Fruit fly (Drosophila melanogaster) whole organism, embryonic: Measurements from ENCODE around the gene MRP.

Experiments
- Awh ChIP-seq: fragments of 200-800 bp; sonication (Bioruptor generic); IDR thresholded peaks from 2 replicates; pipeline ENCODE4, ENCODE4 v1.3.6; 2022; ENCODE audit warnings: missing biosample characterization, missing genetic modification characterization
- CG10959 ChIP-seq: fragments of 200-800 bp; sonication (Bioruptor generic); IDR thresholded peaks from 2 replicates; pipeline ENCODE4 v1.3.6; 2022; ENCODE audit warnings: missing biosample characterization, missing genetic modification characterization
- CG11398 ChIP-seq: fragments of 200-800 bp; sonication (Bioruptor generic); optimal IDR thresholded peaks from 2 replicates; lab custom pipeline; 2016; ENCODE audit warnings: missing biosample characterization, missing genetic modification characterization
- CG11504 ChIP-seq: fragments of 200-800 bp; sonication (Bioruptor generic); optimal IDR thresholded peaks from 3 replicates; lab custom pipeline; 2019; ENCODE audit warnings: missing biosample characterization, mild to moderate bottlenecking, missing genetic modification characterization, moderate library complexity
- CG12769 ChIP-seq: fragments of 200-800 bp; sonication (Bioruptor generic); optimal IDR thresholded peaks from 2 replicates; lab custom pipeline; 2019; ENCODE audit warnings: missing biosample characterization, mild to moderate bottlenecking, missing genetic modification characterization, moderate library complexity
- CG13894 ChIP-seq: fragments of 200-800 bp; sonication (Bioruptor generic); optimal IDR thresholded peaks from 3 replicates; lab custom pipeline; 2018; ENCODE audit warnings: missing biosample characterization, mild to moderate bottlenecking, missing genetic modification characterization, moderate library complexity
- CG15011 ChIP-seq: fragments of 200-800 bp; sonication (Bioruptor generic); optimal IDR thresholded peaks from 3 replicates; lab custom pipeline; 2018; ENCODE audit warnings: missing biosample characterization, mild to moderate bottlenecking, missing genetic modification characterization
- CG15269 ChIP-seq: fragments of 200-800 bp; sonication (Bioruptor generic); optimal IDR thresholded peaks from 2 replicates; lab custom pipeline; 2018; ENCODE audit warnings: missing biosample characterization, mild to moderate bottlenecking, missing genetic modification characterization, moderate library complexity
- CG1529 ChIP-seq: fragments of 200-800 bp; sonication (Bioruptor generic); optimal IDR thresholded peaks from 3 replicates; lab custom pipeline; 2018; ENCODE audit warnings: missing biosample characterization, missing genetic modification characterization
- CG15601 ChIP-seq: fragments of 200-800 bp; sonication (Bioruptor generic); optimal IDR thresholded peaks from 3 replicates; lab custom pipeline; 2019; ENCODE audit warnings: missing biosample characterization, mild to moderate bottlenecking, missing genetic modification characterization, moderate library complexity
- CG1792 ChIP-seq: fragments of 200-800 bp; sonication (Bioruptor generic); optimal IDR thresholded peaks from 2 replicates; lab custom pipeline; 2016; ENCODE audit warnings: missing biosample characterization, missing genetic modification characterization
- CG31441 ChIP-seq: fragments of 200-800 bp; sonication (Bioruptor generic); IDR thresholded peaks from 2 replicates; pipeline ENCODE4 v1.3.6; 2022; ENCODE audit warnings: missing biosample characterization, missing genetic modification characterization
- CG32772 ChIP-seq: fragments of 200-800 bp; sonication (Bioruptor generic); IDR thresholded peaks from 2 replicates; pipeline ENCODE4 v1.3.6; 2022; ENCODE audit warnings: missing biosample characterization, missing genetic modification characterization
- CG3281 ChIP-seq: fragments of 200-800 bp; sonication (Bioruptor generic); optimal IDR thresholded peaks from 3 replicates; lab custom pipeline; 2017; ENCODE audit warnings: missing biosample characterization, mild to moderate bottlenecking, missing genetic modification characterization
- CG3407 ChIP-seq: fragments of 200-800 bp; sonication (Bioruptor generic); optimal IDR thresholded peaks from 2 replicates; lab custom pipeline; 2018; ENCODE audit warnings: missing biosample characterization, mild to moderate bottlenecking, missing genetic modification characterization
- CG4424 ChIP-seq: fragments of 200-800 bp; sonication (Bioruptor generic); optimal IDR thresholded peaks from 3 replicates; lab custom pipeline; 2016; ENCODE audit warnings: missing biosample characterization, missing genetic modification characterization
- CG4730 ChIP-seq: fragments of 200-800 bp; sonication (Bioruptor generic); IDR thresholded peaks from 2 replicates; pipeline ENCODE4 v1.3.6; 2022; ENCODE audit warnings: missing biosample characterization, missing genetic modification characterization
- CG6689 ChIP-seq: fragments of 200-800 bp; sonication (Bioruptor generic); IDR thresholded peaks from 2 replicates; pipeline ENCODE4 v1.3.6; 2022; ENCODE audit warnings: missing biosample characterization, missing genetic modification characterization
- CG7963 ChIP-seq: fragments of 200-800 bp; sonication (Bioruptor generic); IDR thresholded peaks from 3 replicates; pipeline ENCODE4 v1.3.6; 2022; ENCODE audit warnings: missing biosample characterization, missing genetic modification characterization; ENCODE audit not compliant: partially characterized antibody
- CG8290 ChIP-seq, 3 experiments: fragments of 200-800 bp; sonication (Bioruptor generic); optimal IDR thresholded peaks; 2 replicates each; lab custom pipeline; 2016 to 2019; ENCODE audit warnings: missing biosample characterization in 3 of 3, missing genetic modification characterization in 3 of 3, mild to moderate bottlenecking in 2 of 3, moderate library complexity in 1 of 3
- CG8478 ChIP-seq: fragments of >200 bp; optimal IDR thresholded peaks from 2 replicates; lab custom pipeline; 2018
- Chrac-16 ChIP-seq: fragments of 200-800 bp; sonication (Bioruptor generic); optimal IDR thresholded peaks from 3 replicates; lab custom pipeline; 2016; ENCODE audit warnings: missing biosample characterization, missing genetic modification characterization
- Dfd ChIP-seq, 2 experiments: fragments of >200 bp; optimal IDR thresholded peaks; 2 replicates each; lab custom pipeline; 2017; ENCODE audit warnings: missing biosample characterization in 2 of 2, missing genetic modification characterization in 2 of 2
- HLH54F ChIP-seq: fragments of 200-800 bp; sonication (Bioruptor generic); optimal IDR thresholded peaks from 3 replicates; lab custom pipeline; 2016; ENCODE audit warnings: missing biosample characterization, missing genetic modification characterization
- Hr3 ChIP-seq: fragments of 200-800 bp; sonication (Bioruptor generic); optimal IDR thresholded peaks from 3 replicates; lab custom pipeline; 2016; ENCODE audit warnings: missing biosample characterization, missing genetic modification characterization
- NK7.1 ChIP-seq: fragments of 200-800 bp; sonication (Bioruptor generic); optimal IDR thresholded peaks from 3 replicates; lab custom pipeline; 2016; ENCODE audit warnings: missing biosample characterization, missing genetic modification characterization
- Oaz ChIP-seq: fragments of 200-800 bp; sonication (Bioruptor generic); IDR thresholded peaks from 2 replicates; pipeline ENCODE4 v1.3.6; 2022; ENCODE audit warnings: missing biosample characterization, missing genetic modification characterization
- Spps ChIP-seq: fragments of 200-800 bp; sonication (Bioruptor generic); optimal IDR thresholded peaks from 2 replicates; lab custom pipeline; 2018; ENCODE audit warnings: missing biosample characterization, mild to moderate bottlenecking, missing genetic modification characterization
- Taf1 ChIP-seq: fragments of 200-800 bp; sonication (Bioruptor generic); IDR thresholded peaks from 2 replicates; pipeline ENCODE4 v1.3.6; 2022; ENCODE audit warnings: missing biosample characterization, missing genetic modification characterization
- ara ChIP-seq: fragments of 200-800 bp; sonication (Bioruptor generic); IDR thresholded peaks from 2 replicates; pipeline ENCODE4 v1.3.6; 2022; ENCODE audit warnings: missing biosample characterization, missing genetic modification characterization
- ash1 ChIP-seq: fragments of 200-800 bp; sonication (Bioruptor generic); optimal IDR thresholded peaks from 2 replicates; lab custom pipeline; 2018; ENCODE audit warnings: missing biosample characterization, mild to moderate bottlenecking, missing genetic modification characterization
- cato ChIP-seq: fragments of 200-800 bp; sonication (Bioruptor generic); optimal IDR thresholded peaks from 2 replicates; lab custom pipeline; 2016; ENCODE audit warnings: missing biosample characterization, missing genetic modification characterization, borderline replicate concordance
- corto ChIP-seq: fragments of 200-800 bp; sonication (Bioruptor generic); optimal IDR thresholded peaks from 2 replicates; lab custom pipeline; 2016; ENCODE audit warnings: missing biosample characterization, mild to moderate bottlenecking, missing genetic modification characterization, moderate library complexity
- danr ChIP-seq: fragments of 200-800 bp; sonication (Bioruptor generic); IDR thresholded peaks from 2 replicates; pipeline ENCODE4 v1.3.6; 2022; ENCODE audit warnings: missing biosample characterization, missing genetic modification characterization
- disco-r ChIP-seq: fragments of 200-800 bp; sonication (Bioruptor generic); optimal IDR thresholded peaks from 2 replicates; lab custom pipeline; 2016; ENCODE audit warnings: missing biosample characterization, missing genetic modification characterization
- emc ChIP-seq: fragments of 200-800 bp; sonication (Bioruptor generic); optimal IDR thresholded peaks from 2 replicates; lab custom pipeline; 2016; ENCODE audit warnings: missing biosample characterization, missing genetic modification characterization
- en ChIP-seq: fragments of 200-800 bp; sonication (Bioruptor generic); optimal IDR thresholded peaks from 2 replicates; lab custom pipeline; 2016; ENCODE audit warnings: missing biosample characterization, missing genetic modification characterization
- eyg ChIP-seq: fragments of 200-800 bp; sonication (Bioruptor generic); optimal IDR thresholded peaks from 3 replicates; lab custom pipeline; 2016; ENCODE audit warnings: missing biosample characterization, missing genetic modification characterization
- fd64A ChIP-seq: fragments of 200-800 bp; sonication (Bioruptor generic); optimal IDR thresholded peaks from 3 replicates; lab custom pipeline; 2018; ENCODE audit warnings: missing biosample characterization, mild to moderate bottlenecking, missing genetic modification characterization
- jing ChIP-seq: fragments of 200-800 bp; sonication (Bioruptor generic); optimal IDR thresholded peaks from 2 replicates; lab custom pipeline; 2018; ENCODE audit warnings: missing biosample characterization, mild to moderate bottlenecking, missing genetic modification characterization
- ken ChIP-seq: fragments of 200-800 bp; sonication (Bioruptor generic); IDR thresholded peaks from 3 replicates; pipeline ENCODE4 v1.3.6; 2022; ENCODE audit warnings: missing biosample characterization, missing genetic modification characterization
- nerfin-2 ChIP-seq: fragments of 200-800 bp; sonication (Bioruptor generic); IDR thresholded peaks from 2 replicates; pipeline ENCODE4 v1.3.6; 2022; ENCODE audit warnings: missing biosample characterization, missing genetic modification characterization; ENCODE audit not compliant: partially characterized antibody
- org-1 ChIP-seq: fragments of 200-800 bp; sonication (Bioruptor generic); optimal IDR thresholded peaks from 2 replicates; lab custom pipeline; 2017; ENCODE audit warnings: missing biosample characterization, missing genetic modification characterization
- pfk ChIP-seq: fragments of 200-800 bp; sonication (Bioruptor generic); optimal IDR thresholded peaks from 2 replicates; lab custom pipeline; 2018; ENCODE audit warnings: missing biosample characterization, mild to moderate bottlenecking, missing genetic modification characterization, moderate library complexity
- phol ChIP-seq: fragments of 200-800 bp; sonication (Bioruptor generic); optimal IDR thresholded peaks from 3 replicates; lab custom pipeline; 2018; ENCODE audit warnings: missing biosample characterization, mild to moderate bottlenecking, missing genetic modification characterization, moderate library complexity
- sens-2 ChIP-seq: fragments of 200-800 bp; sonication (Bioruptor generic); IDR thresholded peaks from 2 replicates; pipeline ENCODE4 v1.3.6; 2022; ENCODE audit warnings: missing biosample characterization, missing genetic modification characterization
- sim ChIP-seq: fragments of 200-800 bp; sonication (Bioruptor generic); IDR thresholded peaks from 2 replicates; pipeline ENCODE4 v1.3.6; 2022; ENCODE audit warnings: missing biosample characterization, missing genetic modification characterization
- twi ChIP-seq: fragments of 200-800 bp; optimal IDR thresholded peaks from 2 replicates; lab custom pipeline; 2019; ENCODE audit warnings: missing biosample characterization, mild to moderate bottlenecking, missing genetic modification characterization, moderate library complexity
- usp ChIP-seq: fragments of >200 bp; optimal IDR thresholded peaks from 2 replicates; lab custom pipeline; 2017; ENCODE audit warnings: missing biosample characterization, missing genetic modification characterization
- z ChIP-seq: fragments of 200-800 bp; sonication (Bioruptor generic); IDR thresholded peaks from 3 replicates; pipeline ENCODE4 v1.3.6; 2022; ENCODE audit warnings: missing biosample characterization, missing genetic modification characterization
- zen2 ChIP-seq: fragments of 200-800 bp; sonication (Bioruptor generic); IDR thresholded peaks from 3 replicates; pipeline ENCODE4 v1.3.6; 2022; ENCODE audit warnings: missing biosample characterization, missing genetic modification characterization; ENCODE audit not compliant: partially characterized antibody

The MRP gene

dm6 chr2L:12721794-12722315 is 3.0 kb downstream of the MRP start, which contains the start of gene Pih1D1 (continued):
- TF ChIP-seq CG7963 (GFP tag; lab: Robert Waterston, UW) (no peak), corto (GFP tag; lab: Kevin White, UChicago) (peak; percentile 53), nerfin-2 (GFP tag; lab: Robert Waterston, UW) (0 out of 2 replicates have a peak, but pooled peaks have one; percentile 11), CG10959 (GFP tag; lab: Robert Waterston, UW) (peak; percentile 82), cato (GFP tag; lab: Kevin White, UChicago) (peak; percentile 93), CG13894 (tag; lab: Kevin White, UChicago) (peak; percentile 91), disco-r (GFP tag; lab: Kevin White, UChicago) (peak; percentile 75), Oaz (GFP tag; lab: Robert Waterston, UW) (peak; percentile 95), CG4730 (GFP tag; lab: Robert Waterston, UW) (peak; percentile 93), ara (GFP tag; lab: Robert Waterston, UW) (peak; percentile 94), Awh (GFP tag; lab: Robert Waterston, UW) (peak; percentile 90), Chrac-16 (GFP tag; lab: Kevin White, UChicago) (peak; percentile 95), CG31441 (no peak; the same call in 1 of the 2 replicates), en (peak; percentile 46), phol (tag; lab: Kevin White, UChicago) (peak; percentile 98), NK7.1 (GFP tag; lab: Kevin White, UChicago) (peak; percentile 81), CG15269 (peak; percentile 94), usp (GFP tag; lab: Kevin White, UChicago) (no peak), CG6689 (GFP tag; lab: Robert Waterston, UW) (peak; percentile 97), z (GFP tag; lab: Robert Waterston, UW) (0 out of 3 replicates have a peak, but pooled peaks have one; percentile 36), emc (GFP tag; lab: Kevin White, UChicago) (peak; percentile 82), CG1792 (GFP tag; lab: Kevin White, UChicago) (peak; percentile 84), fd64A (peak; percentile 45), CG11398 (GFP tag; lab: Kevin White, UChicago) (peak; percentile 80), sens-2 (GFP tag; lab: Robert Waterston, UW) (peak; percentile 87), CG15011 (GFP tag; lab: Kevin White, UChicago) (peak; percentile 91), pfk (no peak), CG8290 (GFP tag; optimal IDR thresholded peaks at IDR 0.05; lab: Kevin White, UChicago) (peak; percentile 89), CG8290 (tag; optimal IDR thresholded peaks at IDR 0.05; lab: Kevin White, UChicago) (peak in 1 of 2 experiments; percentile 68), CG3281 (GFP tag; lab: Kevin White, UChicago) (peak; percentile 96), ken (GFP tag; lab: Robert Waterston, UW) (peak; percentile 89), CG32772 (GFP tag; lab: Robert Waterston, UW) (peak; percentile 95), CG11504 (peak; percentile 96), Taf1 (GFP tag; lab: Robert Waterston, UW) (peak; percentile 93), ash1 (GFP tag; lab: Kevin White, UChicago) (peak; percentile 39), sim (GFP tag; lab: Robert Waterston, UW) (peak; percentile 89), CG4424 (GFP tag; lab: Kevin White, UChicago) (peak; percentile 97), HLH54F (peak; percentile 95), danr (GFP tag; lab: Robert Waterston, UW) (peak; percentile 93), Dfd (GFP tag; optimal IDR thresholded peaks at IDR 0.05; lab: Kevin White, UChicago) (peak in 1 of 2 experiments; percentile 93), CG1529 (GFP tag; lab: Kevin White, UChicago) (peak; percentile 86), jing (GFP tag; lab: Kevin White, UChicago) (peak; percentile 88), CG15601 (tag; lab: Kevin White, UChicago) (no peak), CG12769 (tag; lab: Kevin White, UChicago) (no peak), eyg (GFP tag; lab: Kevin White, UChicago) (peak; percentile 62), twi (peak; percentile 93), zen2 (GFP tag; lab: Robert Waterston, UW) (no peak), Hr3 (peak; percentile 97), CG8478 (lab: Kevin White, UChicago) (no peak), CG3407 (GFP tag; lab: Kevin White, UChicago) (peak; percentile 82), org-1 (peak; percentile 87), Spps (peak; percentile 89)
